Worm (Caenorhabditis elegans): ENCODE data around the gene F40A3.4.

DNA sequence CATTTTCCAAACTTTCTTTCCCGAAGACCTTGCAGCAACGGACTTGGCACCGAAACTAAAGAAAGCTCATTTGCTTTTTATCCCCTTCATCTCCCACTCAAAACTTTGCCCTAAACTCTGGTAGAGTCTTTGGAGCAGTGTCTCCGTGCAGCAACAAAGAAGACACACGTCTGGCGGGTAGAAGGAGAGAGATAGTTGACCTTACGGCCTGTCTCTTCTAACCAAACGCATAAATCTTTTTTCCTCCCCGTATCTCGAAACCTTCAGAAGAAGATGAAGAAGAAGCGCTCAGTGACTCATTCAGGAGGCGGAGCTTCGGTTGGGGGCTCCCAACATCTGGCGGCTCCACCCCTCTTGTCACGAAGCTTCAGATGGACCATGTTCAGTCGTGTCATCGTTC lies 49.2 kb upstream of the F40A3.4 start:
- TF ChIP-seq snpc-4 (tag; optimal IDR thresholded peaks at IDR 0.05) (no peak), lin-32 (GFP tag; optimal IDR thresholded peaks at IDR 0.05) (no peak)
